Fruit fly (Drosophila melanogaster) whole organism, prepupa: ENCODE results near the gene CG12523.
A peak's percentile ranks its signal among the peaks of the same experiment; 100 is the strongest.

Experiments used
- Blimp-1 ChIP-seq: fragments of 200-800 bp; sonication (Bioruptor generic); optimal IDR thresholded peaks from 3 replicates; lab custom pipeline; 2017; ENCODE audit warnings: missing biosample characterization, missing genetic modification characterization, mild to moderate bottlenecking, moderate library complexity, missing genetic modification reagents
- CG10631 ChIP-seq: fragments of 200-800 bp; sonication (Bioruptor generic); optimal IDR thresholded peaks from 2 replicates; lab custom pipeline; 2016; ENCODE audit warnings: missing biosample characterization, missing genetic modification characterization
- CG10669 ChIP-seq: fragments of 200-800 bp; sonication (Bioruptor generic); optimal IDR thresholded peaks from 3 replicates; lab custom pipeline; 2018; ENCODE audit warnings: missing biosample characterization, mild to moderate bottlenecking, missing genetic modification characterization, moderate library complexity
- CG11294 ChIP-seq: fragments of 200-800 bp; sonication (Bioruptor generic); IDR thresholded peaks from 2 replicates; pipeline ENCODE4 v1.3.6; 2022; ENCODE audit warnings: missing biosample characterization, missing genetic modification characterization
- CG11762 ChIP-seq: fragments of 200-800 bp; sonication (Bioruptor generic); optimal IDR thresholded peaks from 3 replicates; lab custom pipeline; 2016; ENCODE audit warnings: missing biosample characterization, missing genetic modification characterization; ENCODE audit not compliant: insufficient read depth
- CG11902 ChIP-seq: fragments of 200-800 bp; sonication (Bioruptor generic); optimal IDR thresholded peaks from 3 replicates; lab custom pipeline; 2016; ENCODE audit warnings: missing biosample characterization, missing genetic modification characterization
- CG15336 ChIP-seq: fragments of 200-800 bp; sonication (Bioruptor generic); IDR thresholded peaks from 2 replicates; pipeline ENCODE4 v1.3.6; 2022; ENCODE audit warnings: missing biosample characterization, missing genetic modification characterization
- CG16779 ChIP-seq: fragments of 200-800 bp; sonication (Bioruptor generic); optimal IDR thresholded peaks from 3 replicates; lab custom pipeline; 2017; ENCODE audit warnings: missing biosample characterization, mild to moderate bottlenecking, missing genetic modification characterization
- CG3032 ChIP-seq: fragments of 200-800 bp; optimal IDR thresholded peaks from 2 replicates; lab custom pipeline; 2019; ENCODE audit warnings: missing biosample characterization, mild to moderate bottlenecking, missing genetic modification characterization, moderate library complexity
- CG31627 ChIP-seq: fragments of 200-800 bp; sonication (Bioruptor generic); optimal IDR thresholded peaks from 3 replicates; lab custom pipeline; 2016; ENCODE audit warnings: missing biosample characterization, missing genetic modification characterization
- CG32006 ChIP-seq: fragments of 200-800 bp; sonication (Bioruptor generic); optimal IDR thresholded peaks from 3 replicates; lab custom pipeline; 2017; ENCODE audit warnings: missing biosample characterization, mild to moderate bottlenecking, missing genetic modification characterization
- CG34406 ChIP-seq: fragments of 200-800 bp; sonication (Bioruptor generic); optimal IDR thresholded peaks from 3 replicates; lab custom pipeline; 2016; ENCODE audit warnings: missing biosample characterization, missing genetic modification characterization
- CG4318 ChIP-seq: fragments of 200-800 bp; sonication (Bioruptor generic); optimal IDR thresholded peaks from 3 replicates; lab custom pipeline; 2017; ENCODE audit warnings: missing biosample characterization, mild to moderate bottlenecking, missing genetic modification characterization
- CG6276 ChIP-seq: fragments of 200-800 bp; sonication (Bioruptor generic); optimal IDR thresholded peaks from 2 replicates; lab custom pipeline; 2017; ENCODE audit warnings: missing biosample characterization, mild to moderate bottlenecking, missing genetic modification characterization
- CG6792 ChIP-seq: fragments of 200-800 bp; sonication (Bioruptor generic); optimal IDR thresholded peaks from 3 replicates; lab custom pipeline; 2016; ENCODE audit warnings: missing biosample characterization, missing genetic modification characterization
- CG6808 ChIP-seq: fragments of 200-800 bp; sonication (Bioruptor generic); optimal IDR thresholded peaks from 3 replicates; lab custom pipeline; 2017; ENCODE audit warnings: missing biosample characterization, missing genetic modification characterization, mild to moderate bottlenecking, moderate library complexity, missing genetic modification reagents
- CG6854 ChIP-seq: fragments of 200-800 bp; sonication (Bioruptor generic); optimal IDR thresholded peaks from 2 replicates; lab custom pipeline; 2017; ENCODE audit warnings: missing biosample characterization, mild to moderate bottlenecking, missing genetic modification characterization
- CG7368 ChIP-seq: fragments of 200-800 bp; sonication (Bioruptor generic); optimal IDR thresholded peaks from 3 replicates; lab custom pipeline; 2016; ENCODE audit warnings: missing biosample characterization, missing genetic modification characterization
- CG8319 ChIP-seq: fragments of 200-800 bp; sonication (Bioruptor generic); optimal IDR thresholded peaks from 3 replicates; lab custom pipeline; 2016; ENCODE audit warnings: missing biosample characterization, missing genetic modification characterization
- CG8632 ChIP-seq: fragments of 200-800 bp; sonication (Bioruptor generic); optimal IDR thresholded peaks from 3 replicates; lab custom pipeline; 2016; ENCODE audit warnings: missing biosample characterization, missing genetic modification characterization
- Eip78C ChIP-seq: fragments of 200-800 bp; sonication (Bioruptor generic); peaks from one replicate; lab custom pipeline; 2016; ENCODE audit warnings: missing biosample characterization, missing genetic modification characterization
- Eip93F ChIP-seq: fragments of 200-800 bp; sonication (Bioruptor generic); optimal IDR thresholded peaks from 2 replicates; lab custom pipeline; 2016; ENCODE audit warnings: missing biosample characterization, mild to moderate bottlenecking, missing genetic modification characterization
- Ets21C ChIP-seq: fragments of 200-800 bp; sonication (Bioruptor generic); optimal IDR thresholded peaks from 3 replicates; lab custom pipeline; 2016; ENCODE audit warnings: missing biosample characterization, missing genetic modification characterization
- Ets96B ChIP-seq: fragments of 200-800 bp; optimal IDR thresholded peaks from 2 replicates; lab custom pipeline; 2019; ENCODE audit warnings: missing biosample characterization, mild to moderate bottlenecking, missing genetic modification characterization, moderate library complexity
- Gug ChIP-seq: fragments of 200-800 bp; sonication (Bioruptor generic); IDR thresholded peaks from 2 replicates; pipeline ENCODE4 v1.3.6; 2022; ENCODE audit warnings: missing biosample characterization, missing genetic modification characterization
- Hr38 ChIP-seq: sonication (Bioruptor generic); optimal IDR thresholded peaks from 2 replicates; lab custom pipeline; 2016; ENCODE audit warnings: missing biosample characterization, missing genetic modification characterization
- Hr39 ChIP-seq: fragments of 200-800 bp; sonication (Bioruptor generic); optimal IDR thresholded peaks from 2 replicates; lab custom pipeline; 2016; ENCODE audit warnings: missing biosample characterization, missing genetic modification characterization
- Lpt ChIP-seq: fragments of 200-800 bp; sonication (Bioruptor generic); optimal IDR thresholded peaks from 3 replicates; lab custom pipeline; 2016; ENCODE audit warnings: missing biosample characterization, missing genetic modification characterization
- OdsH ChIP-seq: fragments of 200-800 bp; sonication (Bioruptor generic); optimal IDR thresholded peaks from 3 replicates; lab custom pipeline; 2016; ENCODE audit warnings: missing biosample characterization, missing genetic modification characterization
- Sox14 ChIP-seq: fragments of 200-800 bp; sonication (Bioruptor generic); optimal IDR thresholded peaks from 3 replicates; lab custom pipeline; 2016; ENCODE audit warnings: missing biosample characterization, missing genetic modification characterization
- Sox15 ChIP-seq: fragments of 200-800 bp; sonication (Bioruptor generic); optimal IDR thresholded peaks from 3 replicates; lab custom pipeline; 2016; ENCODE audit warnings: missing biosample characterization, missing genetic modification characterization
- achi ChIP-seq: fragments of 200-800 bp; sonication (Bioruptor generic); optimal IDR thresholded peaks from 3 replicates; lab custom pipeline; 2016; ENCODE audit warnings: missing biosample characterization, missing genetic modification characterization
- acj6 ChIP-seq: fragments of 200-800 bp; sonication (Bioruptor generic); optimal IDR thresholded peaks from 3 replicates; lab custom pipeline; 2016; ENCODE audit warnings: missing biosample characterization, missing genetic modification characterization
- cyc ChIP-seq: fragments of 200-800 bp; sonication (Bioruptor generic); optimal IDR thresholded peaks from 3 replicates; lab custom pipeline; 2016; ENCODE audit warnings: missing biosample characterization, missing genetic modification characterization
- dac ChIP-seq: fragments of 200-800 bp; sonication (Bioruptor generic); optimal IDR thresholded peaks from 2 replicates; lab custom pipeline; 2017; ENCODE audit warnings: missing biosample characterization, mild to moderate bottlenecking, missing genetic modification characterization
- dsx ChIP-seq: fragments of 200-800 bp; optimal IDR thresholded peaks from 3 replicates; lab custom pipeline; 2019; ENCODE audit warnings: missing biosample characterization, mild to moderate bottlenecking, missing genetic modification characterization, moderate library complexity; ENCODE audit not compliant: poor library complexity, severe bottlenecking
- eg ChIP-seq: fragments of 200-800 bp; sonication (Bioruptor generic); IDR thresholded peaks from 3 replicates; pipeline ENCODE4 v1.3.6; 2022; ENCODE audit warnings: missing biosample characterization, missing genetic modification characterization
- esn ChIP-seq: fragments of 200-800 bp; sonication (Bioruptor generic); optimal IDR thresholded peaks from 2 replicates; lab custom pipeline; 2016; ENCODE audit warnings: missing biosample characterization, mild to moderate bottlenecking, missing genetic modification characterization, moderate library complexity
- fd59A ChIP-seq: fragments of 200-800 bp; sonication (Bioruptor generic); optimal IDR thresholded peaks from 2 replicates; lab custom pipeline; 2017; ENCODE audit warnings: missing biosample characterization, mild to moderate bottlenecking, missing genetic modification characterization, missing genetic modification reagents
- fkh ChIP-seq: fragments of 200-800 bp; sonication (Bioruptor generic); optimal IDR thresholded peaks from 3 replicates; lab custom pipeline; 2017; ENCODE audit warnings: missing biosample characterization, mild to moderate bottlenecking, missing genetic modification characterization, moderate library complexity
- net ChIP-seq: fragments of 200-800 bp; sonication (Bioruptor generic); optimal IDR thresholded peaks from 3 replicates; lab custom pipeline; 2016; ENCODE audit warnings: missing biosample characterization, missing genetic modification characterization
- pdm3 ChIP-seq: fragments of 200-800 bp; sonication (Bioruptor generic); optimal IDR thresholded peaks from 3 replicates; lab custom pipeline; 2016; ENCODE audit warnings: missing biosample characterization, missing genetic modification characterization
- svp ChIP-seq: fragments of 200-800 bp; sonication (Bioruptor generic); peaks from one replicate; lab custom pipeline; 2016; ENCODE audit warnings: missing biosample characterization, missing genetic modification characterization
- topi ChIP-seq: fragments of 200-800 bp; sonication (Bioruptor generic); optimal IDR thresholded peaks from 3 replicates; lab custom pipeline; 2016; ENCODE audit warnings: missing biosample characterization, missing genetic modification characterization
- vri ChIP-seq: fragments of 200-800 bp; sonication (Bioruptor generic); optimal IDR thresholded peaks from 3 replicates; lab custom pipeline; 2016; ENCODE audit warnings: missing biosample characterization, mild to moderate bottlenecking, missing genetic modification characterization

CG12523 gene

DNA sequence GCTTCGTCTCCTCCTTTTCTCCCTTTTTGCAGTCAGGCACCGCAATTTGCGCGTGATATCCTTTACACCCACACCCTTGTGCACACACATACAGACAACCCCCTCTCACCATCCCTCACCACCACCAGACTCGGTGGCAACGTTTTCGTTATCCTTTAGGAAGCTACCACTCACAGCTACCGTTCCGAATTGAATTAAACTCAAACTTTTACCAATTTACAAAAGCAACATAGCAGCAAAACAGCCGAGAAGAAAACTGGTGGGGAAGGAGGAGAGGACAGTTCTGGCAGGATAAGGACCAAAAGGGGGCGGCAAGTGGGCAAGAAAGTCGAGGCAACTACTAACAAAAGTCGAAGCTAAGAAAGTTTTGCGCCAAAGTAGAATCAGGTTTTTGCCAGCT is 20.5 kb downstream of the CG12523 start:
- no peak for TF ChIP-seq dac (GFP tag; lab: Kevin White, UChicago)
- TF ChIP-seq acj6 (GFP tag; lab: Kevin White, UChicago) = no peak
- no peak for TF ChIP-seq CG31627 (GFP tag; lab: Kevin White, UChicago)
- no peak for TF ChIP-seq CG6276 (GFP tag; lab: Kevin White, UChicago)
- no peak for TF ChIP-seq CG34406 (GFP tag; lab: Kevin White, UChicago)
- TF ChIP-seq Eip93F (GFP tag; lab: Kevin White, UChicago) = no peak
- no peak for TF ChIP-seq CG3032 (tag; lab: Kevin White, UChicago)
- TF ChIP-seq Sox15 = no peak
- no peak for TF ChIP-seq CG15336 (GFP tag; lab: Robert Waterston, UW)
- no peak for TF ChIP-seq CG32006 (GFP tag; lab: Kevin White, UChicago)
- TF ChIP-seq OdsH (GFP tag; lab: Kevin White, UChicago) = no peak
- TF ChIP-seq CG11294 = no peak
- TF ChIP-seq CG6808 = no peak
- TF ChIP-seq Ets96B = no peak
- TF ChIP-seq Blimp-1 (GFP tag; lab: Kevin White, UChicago) = no peak
- no peak for TF ChIP-seq CG4318 (GFP tag; lab: Kevin White, UChicago)
- no peak for TF ChIP-seq svp (GFP tag; lab: Kevin White, UChicago)
- no peak for TF ChIP-seq Lpt (GFP tag; lab: Kevin White, UChicago)
- no peak for TF ChIP-seq CG8319

DNA sequence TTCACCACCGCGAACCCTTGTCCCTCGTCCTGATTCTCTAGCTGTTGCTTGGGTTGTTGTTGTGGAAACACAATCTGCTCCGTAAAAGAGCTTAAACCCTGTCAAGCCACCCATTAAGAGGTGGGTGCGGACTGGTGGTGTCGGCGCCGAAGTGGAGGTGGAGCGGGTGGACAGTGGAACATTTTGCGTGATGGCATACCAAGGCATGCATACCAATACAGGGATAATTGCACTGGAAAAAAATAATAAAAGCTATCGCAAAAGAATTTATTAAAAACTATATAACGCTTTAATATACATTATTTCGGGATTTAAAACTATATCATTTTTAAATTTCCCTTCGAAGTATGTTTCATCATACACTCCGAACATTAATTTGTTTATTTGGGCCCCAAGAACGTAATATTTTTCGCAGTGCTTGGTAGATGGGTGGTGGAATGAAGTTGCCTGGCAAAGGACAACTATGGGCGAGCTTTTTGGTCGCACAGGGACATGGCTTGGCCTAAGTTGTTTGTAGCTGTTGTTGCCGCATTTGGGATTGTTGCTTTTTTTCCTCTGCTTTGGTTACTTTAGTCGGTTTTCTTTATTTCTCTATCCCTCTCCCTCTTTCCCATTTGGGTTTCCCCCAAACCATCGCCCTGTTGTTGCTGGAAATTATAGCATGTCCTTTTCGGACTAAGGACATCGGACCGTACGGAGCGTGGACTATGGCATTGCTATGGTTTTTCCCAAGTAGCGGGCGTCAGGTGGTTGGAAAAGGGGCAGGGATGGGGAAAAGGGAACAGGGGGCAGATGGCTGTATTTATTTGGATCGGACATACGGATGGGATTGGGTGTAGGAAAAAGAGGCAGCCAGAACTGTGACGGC is 21.6 kb downstream of the CG12523 start:
- TF ChIP-seq CG7368 (GFP tag; lab: Kevin White, UChicago) (no peak), CG11762 (GFP tag; lab: Kevin White, UChicago) (no peak), Blimp-1 (GFP tag; lab: Kevin White, UChicago) (no peak), CG6276 (GFP tag; lab: Kevin White, UChicago) (peak; percentile 7), cyc (GFP tag; lab: Kevin White, UChicago) (no peak), Gug (GFP tag; lab: Robert Waterston, UW) (no peak), CG31627 (GFP tag; lab: Kevin White, UChicago) (peak; percentile 3), fkh (GFP tag; lab: Kevin White, UChicago) (no peak), CG10631 (GFP tag; lab: Kevin White, UChicago) (peak; percentile 49), Hr38 (GFP tag; lab: Kevin White, UChicago) (no peak), fd59A (GFP tag; lab: Kevin White, UChicago) (no peak), CG8319 (no peak), net (GFP tag; lab: Kevin White, UChicago) (no peak), OdsH (GFP tag; lab: Kevin White, UChicago) (peak; percentile 31), CG34406 (GFP tag; lab: Kevin White, UChicago) (peak; percentile 16), acj6 (GFP tag; lab: Kevin White, UChicago) (peak; percentile 5), CG6854 (GFP tag; lab: Kevin White, UChicago) (no peak), CG16779 (no peak), vri (GFP tag; lab: Kevin White, UChicago) (no peak), CG15336 (GFP tag; lab: Robert Waterston, UW) (peak; percentile 52; the same call in 1 of the 2 replicates), Eip78C (peak; percentile 85), CG3032 (tag; lab: Kevin White, UChicago) (peak; percentile 11), Sox14 (GFP tag; lab: Kevin White, UChicago) (peak; percentile 6), Lpt (GFP tag; lab: Kevin White, UChicago) (no peak), eg (GFP tag; lab: Robert Waterston, UW) (0 out of 3 replicates have a peak, but pooled peaks have one; percentile 23), pdm3 (GFP tag; lab: Kevin White, UChicago) (peak; percentile 41), Ets21C (no peak), Eip93F (GFP tag; lab: Kevin White, UChicago) (no peak), achi (GFP tag; lab: Kevin White, UChicago) (peak; percentile 36), svp (GFP tag; lab: Kevin White, UChicago) (peak; percentile 72), Ets96B (peak; percentile 47), CG8632 (GFP tag; lab: Kevin White, UChicago) (peak; percentile 21), esn (GFP tag; lab: Kevin White, UChicago) (peak; percentile 22), dac (GFP tag; lab: Kevin White, UChicago) (no peak), Hr39 (no peak), CG6808 (peak; percentile 13), CG11902 (GFP tag; lab: Kevin White, UChicago) (no peak), CG10669 (GFP tag; lab: Kevin White, UChicago) (peak; percentile 28), dsx (GFP tag; lab: Kevin White, UChicago) (peak; percentile 27), Sox15 (no peak), CG11294 (no peak), topi (GFP tag; lab: Kevin White, UChicago) (peak; percentile 25), CG6792 (GFP tag; lab: Kevin White, UChicago) (peak; percentile 16), CG32006 (GFP tag; lab: Kevin White, UChicago) (peak; percentile 50)
